Fruit fly (Drosophila melanogaster): ENCODE measurements around the gene Brr2.

The Brr2 gene

dm6 chr3L:15923352-15923751 is 44.3 kb downstream of the Brr2 start (continued):
- TF ChIP-seq CG14667 (GFP tag; IDR thresholded peaks at IDR 0.05), result no peak
- TF ChIP-seq Sin3A (optimal IDR thresholded peaks at IDR 0.05), result no peak
- TF ChIP-seq Lpt (GFP tag; optimal IDR thresholded peaks at IDR 0.05), result no peak
- TF ChIP-seq CG9876 (GFP tag; optimal IDR thresholded peaks at IDR 0.05), result no peak
- TF ChIP-seq gcm2 (GFP tag; optimal IDR thresholded peaks at IDR 0.05), result no peak
- no peak for TF ChIP-seq Max (GFP tag; optimal IDR thresholded peaks at IDR 0.05)
- TF ChIP-seq CG11504 (tag; optimal IDR thresholded peaks at IDR 0.05), result peak; percentile 73
- no peak for TF ChIP-seq prd (optimal IDR thresholded peaks at IDR 0.05)
- TF ChIP-seq prd (GFP tag; IDR thresholded peaks at IDR 0.05), result peak; percentile 43; the same call in 1 of the 3 replicates
- TF ChIP-seq h (optimal IDR thresholded peaks at IDR 0.05), result no peak
- TF ChIP-seq CG17568 (GFP tag; optimal IDR thresholded peaks at IDR 0.05), result no peak
- peak; percentile 34; the same call in 1 of the 2 replicates for TF ChIP-seq CG32532 (GFP tag; IDR thresholded peaks at IDR 0.05)
- TF ChIP-seq CG17385 (GFP tag; optimal IDR thresholded peaks at IDR 0.05), result peak; percentile 36
- TF ChIP-seq pum (GFP tag; optimal IDR thresholded peaks at IDR 0.05), result no peak
- no peak for TF ChIP-seq Sry-β (GFP tag; optimal IDR thresholded peaks at IDR 0.05)
- TF ChIP-seq CG14710 (tag; optimal IDR thresholded peaks at IDR 0.05), result peak; percentile 14
- peak; percentile 36 for TF ChIP-seq CG10267 (tag; optimal IDR thresholded peaks at IDR 0.05)
- TF ChIP-seq Dref (GFP tag; IDR thresholded peaks at IDR 0.05), result no peak
- TF ChIP-seq fd96Cb (tag; optimal IDR thresholded peaks at IDR 0.05), result no peak
- no peak for TF ChIP-seq CG16813 (GFP tag; IDR thresholded peaks at IDR 0.05; ENCODE audit: partially characterized antibody)
- TF ChIP-seq Lim3 (GFP tag; IDR thresholded peaks at IDR 0.05), result no peak
- no peak for TF ChIP-seq grn (GFP tag; optimal IDR thresholded peaks at IDR 0.05)
- no peak for TF ChIP-seq trem (tag; optimal IDR thresholded peaks at IDR 0.05)
- peak; percentile 26 for TF ChIP-seq Ssrp (tag; optimal IDR thresholded peaks at IDR 0.05)
- TF ChIP-seq jigr1 (GFP tag; IDR thresholded peaks at IDR 0.05), result no peak
- no peak for TF ChIP-seq sima (GFP tag; optimal IDR thresholded peaks at IDR 0.05)
- no peak for TF ChIP-seq CG6654 (GFP tag; optimal IDR thresholded peaks at IDR 0.05)
- TF ChIP-seq CG11723 (GFP tag; optimal IDR thresholded peaks at IDR 0.05), result no peak
- no peak for TF ChIP-seq CG11085 (GFP tag; IDR thresholded peaks at IDR 0.05)
- TF ChIP-seq CG3726 (GFP tag; IDR thresholded peaks at IDR 0.05), result no peak
- TF ChIP-seq zf30C (GFP tag; optimal IDR thresholded peaks at IDR 0.05), result no peak
- no peak for TF ChIP-seq HmgZ (tag; optimal IDR thresholded peaks at IDR 0.05)
- TF ChIP-seq CG11560 (tag; IDR thresholded peaks at IDR 0.05), result no peak
- TF ChIP-seq CG9609 (GFP tag; optimal IDR thresholded peaks at IDR 0.05), result no peak
- peak; percentile 5 for TF ChIP-seq dmrt11E (tag; optimal IDR thresholded peaks at IDR 0.05)
- no peak for TF ChIP-seq CG8281 (tag; optimal IDR thresholded peaks at IDR 0.05)

DNA sequence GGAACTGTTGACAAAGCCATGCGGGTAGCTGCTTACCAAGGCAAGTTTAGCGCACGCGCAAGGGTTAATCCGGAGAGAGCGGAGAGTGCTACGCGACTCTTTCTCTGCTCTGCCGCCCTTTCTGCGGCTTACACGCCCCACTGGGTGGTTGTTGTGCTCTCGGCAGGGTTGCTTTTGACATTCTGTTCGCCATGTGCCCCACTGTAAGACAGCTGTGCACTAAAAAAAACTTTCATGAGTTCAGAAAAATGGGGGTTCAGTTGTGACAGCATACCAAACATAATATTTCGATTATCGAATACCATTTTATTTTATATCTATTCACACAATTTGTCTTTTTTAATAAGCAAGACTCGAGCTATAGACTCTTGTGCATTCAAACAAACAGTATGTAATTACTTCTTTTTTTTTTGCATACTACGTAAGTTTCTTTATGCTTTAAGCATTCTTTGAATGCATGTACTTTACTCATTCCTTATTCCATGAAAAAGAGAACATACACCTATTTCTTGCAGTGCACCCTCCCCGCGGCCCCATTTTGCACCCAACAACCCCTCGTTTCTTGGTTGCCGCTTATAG is 46.5 kb downstream of the Brr2 start:
- TF ChIP-seq Meics (GFP tag; optimal IDR thresholded peaks at IDR 0.05), result peak; percentile 77
- TF ChIP-seq sob (GFP tag; IDR thresholded peaks at IDR 0.05), result peak; percentile 52; the same call in 1 of the 2 replicates
- TF ChIP-seq CG11093 (GFP tag; IDR thresholded peaks at IDR 0.05), result no peak
- no peak for TF ChIP-seq CG5245 (GFP tag; optimal IDR thresholded peaks at IDR 0.05)
- TF ChIP-seq wek (GFP tag; optimal IDR thresholded peaks at IDR 0.05), result no peak
- peak; percentile 35 for TF ChIP-seq fd96Cb (tag; optimal IDR thresholded peaks at IDR 0.05)
- TF ChIP-seq inv (GFP tag; IDR thresholded peaks at IDR 0.05; ENCODE audit: partially characterized antibody), result no peak
- peak; percentile 33; the same call in 1 of the 2 replicates for TF ChIP-seq CG6689 (GFP tag; IDR thresholded peaks at IDR 0.05)
- TF ChIP-seq cwo (GFP tag; optimal IDR thresholded peaks at IDR 0.05), result peak; percentile 61
- TF ChIP-seq crp (GFP tag; optimal IDR thresholded peaks at IDR 0.05), result no peak
- no peak for TF ChIP-seq CG12155 (GFP tag; optimal IDR thresholded peaks at IDR 0.05)
- no peak for TF ChIP-seq usp (GFP tag; optimal IDR thresholded peaks at IDR 0.05)
- TF ChIP-seq CG15696 (tag; optimal IDR thresholded peaks at IDR 0.05), result no peak
- no peak for TF ChIP-seq salm (tag; optimal IDR thresholded peaks at IDR 0.05)
- peak; percentile 77 for TF ChIP-seq seq (GFP tag; IDR thresholded peaks at IDR 0.05)
- TF ChIP-seq CG10147 (GFP tag; optimal IDR thresholded peaks at IDR 0.05), result peak; percentile 65
- TF ChIP-seq fd3F (GFP tag; optimal IDR thresholded peaks at IDR 0.05), result peak; percentile 8
- no peak for TF ChIP-seq tap (tag; optimal IDR thresholded peaks at IDR 0.05)
- no peak for TF ChIP-seq MBD-R2 (GFP tag; IDR thresholded peaks at IDR 0.05)
